Fruit fly (Drosophila melanogaster): ENCODE results near the gene CG6168.

The CG6168 gene

DNA sequence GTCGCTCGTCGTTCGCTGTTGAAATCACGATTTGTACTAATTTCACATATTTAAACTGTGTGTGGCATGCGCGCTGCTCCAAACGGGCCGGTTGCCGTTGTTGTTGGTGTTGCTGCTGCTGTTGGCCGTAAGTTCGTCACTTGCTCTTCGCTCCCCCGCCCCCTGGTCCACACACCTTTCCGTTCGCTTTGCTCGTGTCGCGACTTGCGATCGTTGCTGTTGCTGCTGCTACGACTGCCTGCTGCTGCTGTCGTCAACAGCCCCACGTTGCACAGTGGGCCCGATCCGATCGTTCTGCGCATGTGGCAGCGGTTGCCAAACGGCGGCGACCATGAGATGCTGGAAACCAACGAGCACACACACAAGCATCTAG lies 25.8 kb downstream of the CG6168 start, which contains the start of gene Dyro:
Dyro (minus strand) TSS at position 143 of the 373 bp plus-strand sequence.
- TF ChIP-seq usp (GFP tag; optimal IDR thresholded peaks at IDR 0.05), result no peak
- TF ChIP-seq pan (optimal IDR thresholded peaks at IDR 0.05), result no peak
- no peak for TF ChIP-seq psq (optimal IDR thresholded peaks at IDR 0.05)
- no peak for TF ChIP-seq CG8478 (optimal IDR thresholded peaks at IDR 0.05)
- TF ChIP-seq EcR (GFP tag; optimal IDR thresholded peaks at IDR 0.05), result no peak
- no peak for TF ChIP-seq Dll (optimal IDR thresholded peaks at IDR 0.05)

DNA sequence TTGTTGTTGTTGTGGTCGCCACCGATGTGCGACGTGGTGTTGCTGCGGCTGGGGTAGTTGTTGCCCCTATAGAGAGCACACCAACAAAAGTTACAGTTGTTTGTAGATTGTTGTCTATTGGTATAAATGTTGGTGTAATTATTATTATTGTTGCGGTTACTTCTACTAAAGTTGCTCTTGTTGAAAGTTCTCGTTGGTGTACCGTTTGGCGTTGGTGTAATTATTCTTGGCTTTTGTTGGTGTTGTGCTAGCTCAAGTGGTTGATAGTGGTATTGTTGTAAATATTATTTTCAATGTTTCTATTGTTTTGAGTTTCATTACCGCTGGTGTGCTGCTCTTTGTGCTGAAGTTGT lies 26.4 kb downstream of the CG6168 start:
- no peak for TF ChIP-seq EcR (GFP tag; optimal IDR thresholded peaks at IDR 0.05)

DNA sequence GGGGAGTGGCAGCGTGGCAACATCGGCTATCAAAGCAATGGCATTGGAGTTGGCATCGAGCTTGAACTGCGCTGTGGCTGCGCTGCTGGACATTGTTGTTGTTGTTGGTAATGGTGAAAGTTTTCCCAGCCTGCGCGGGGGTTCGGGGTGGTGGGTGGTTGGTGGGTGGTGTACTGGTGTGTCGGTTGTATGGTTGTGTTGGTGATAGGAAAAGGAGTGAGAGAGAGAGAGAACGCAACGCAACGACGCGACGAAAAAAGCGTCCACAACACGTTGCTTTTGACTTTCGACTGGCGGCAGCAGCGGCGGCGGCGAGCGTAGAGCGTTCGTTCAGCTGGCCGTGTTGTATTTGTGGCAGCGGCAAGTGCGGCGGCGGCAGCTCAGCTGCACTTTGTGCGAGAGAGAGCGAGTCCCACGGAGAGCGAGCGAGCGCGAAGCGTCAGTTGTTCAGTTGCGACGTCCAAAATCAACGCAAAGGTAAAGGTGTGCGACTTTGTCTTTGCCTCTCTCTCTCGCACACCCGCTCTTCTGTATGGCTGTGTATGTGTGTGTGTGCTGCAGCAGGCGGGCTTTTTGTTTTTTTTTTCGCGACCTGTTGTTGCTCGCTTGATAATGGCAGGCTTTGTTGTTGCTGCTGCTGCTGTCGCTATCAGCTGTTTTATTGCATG lies 26.9 kb downstream of the CG6168 start:
- TF ChIP-seq CG8478 (optimal IDR thresholded peaks at IDR 0.05) (no peak), Dll (optimal IDR thresholded peaks at IDR 0.05) (peak; percentile 95)

- TF ChIP-seq CG8478 (optimal IDR thresholded peaks at IDR 0.05), result no peak
- TF ChIP-seq pan (optimal IDR thresholded peaks at IDR 0.05), result no peak
- TF ChIP-seq usp (GFP tag; optimal IDR thresholded peaks at IDR 0.05), result no peak
- no peak for TF ChIP-seq EcR (GFP tag; optimal IDR thresholded peaks at IDR 0.05)
- TF ChIP-seq Dll (optimal IDR thresholded peaks at IDR 0.05), result no peak
- TF ChIP-seq psq (optimal IDR thresholded peaks at IDR 0.05), result no peak
Measured at dm6 chr3L:11293378-11293777, 28.1 kb downstream of the CG6168 start.

- no peak for TF ChIP-seq EcR (GFP tag; optimal IDR thresholded peaks at IDR 0.05)
Measured at dm6 chr3L:11292180-11292727, 29.3 kb downstream of the CG6168 start.

DNA sequence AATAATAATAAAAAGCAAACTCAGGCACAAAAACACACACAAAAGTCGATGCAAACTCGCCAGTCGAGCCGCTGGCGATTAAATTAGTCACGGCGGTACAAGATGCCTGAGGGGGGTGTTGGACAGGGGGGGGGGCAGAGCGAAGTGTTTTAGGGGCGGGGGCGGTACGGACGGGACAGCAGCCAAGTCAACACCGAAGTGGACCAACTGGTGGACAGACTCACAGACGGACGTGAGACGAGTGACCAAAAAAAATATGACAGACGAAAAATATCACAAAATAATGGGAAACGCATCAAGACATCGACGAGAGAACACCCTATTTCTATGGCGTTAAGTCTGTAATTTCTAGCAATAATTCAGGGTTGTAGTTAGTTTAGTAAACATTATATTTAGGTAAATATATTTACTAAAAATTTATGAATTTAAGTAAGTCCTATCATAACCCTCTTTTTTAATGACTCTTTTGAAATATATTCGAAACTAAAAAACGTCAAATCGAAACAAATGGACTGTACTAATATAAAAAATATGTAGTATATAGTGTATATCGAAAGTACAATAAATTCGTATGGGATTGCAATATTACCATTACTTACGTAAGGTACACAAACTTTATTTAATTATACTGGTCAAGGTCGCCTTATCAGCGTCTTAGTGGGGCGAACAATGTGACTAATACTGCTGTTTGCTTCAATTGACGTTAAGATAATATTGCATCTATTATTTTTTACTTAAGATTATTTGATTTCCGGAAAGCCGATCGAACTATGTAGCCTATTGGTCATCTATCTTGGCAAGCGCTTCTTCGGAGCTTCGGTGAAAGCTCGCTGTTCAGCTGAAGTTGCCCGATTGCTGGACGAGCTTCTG lies 30.0 kb downstream of the CG6168 start:
- no peak for TF ChIP-seq pan (optimal IDR thresholded peaks at IDR 0.05)

DNA sequence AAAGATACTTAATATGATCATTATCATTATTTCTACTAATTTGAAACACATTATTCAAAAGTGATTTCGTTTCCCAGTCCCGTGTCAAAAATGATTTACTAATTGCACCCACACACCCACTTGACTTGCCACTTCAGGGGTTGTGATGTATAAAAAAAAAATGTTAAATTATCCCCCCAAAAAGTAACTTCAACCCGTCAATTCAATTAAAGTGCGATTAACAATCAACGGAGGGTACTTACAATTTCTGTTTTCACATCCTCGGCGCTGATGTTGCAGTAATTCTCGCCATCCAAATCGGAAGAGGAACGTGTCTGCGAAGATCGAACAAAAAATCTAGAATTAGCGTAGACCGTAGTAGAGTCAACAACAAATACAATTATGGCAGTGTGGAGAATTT lies 30.7 kb downstream of the CG6168 start:
- no peak for TF ChIP-seq Dll (optimal IDR thresholded peaks at IDR 0.05)
- TF ChIP-seq CG8478 (optimal IDR thresholded peaks at IDR 0.05), result no peak
- TF ChIP-seq usp (GFP tag; optimal IDR thresholded peaks at IDR 0.05), result no peak
- no peak for TF ChIP-seq EcR (GFP tag; optimal IDR thresholded peaks at IDR 0.05)
- TF ChIP-seq psq (optimal IDR thresholded peaks at IDR 0.05), result no peak
- TF ChIP-seq pan (optimal IDR thresholded peaks at IDR 0.05), result no peak

DNA sequence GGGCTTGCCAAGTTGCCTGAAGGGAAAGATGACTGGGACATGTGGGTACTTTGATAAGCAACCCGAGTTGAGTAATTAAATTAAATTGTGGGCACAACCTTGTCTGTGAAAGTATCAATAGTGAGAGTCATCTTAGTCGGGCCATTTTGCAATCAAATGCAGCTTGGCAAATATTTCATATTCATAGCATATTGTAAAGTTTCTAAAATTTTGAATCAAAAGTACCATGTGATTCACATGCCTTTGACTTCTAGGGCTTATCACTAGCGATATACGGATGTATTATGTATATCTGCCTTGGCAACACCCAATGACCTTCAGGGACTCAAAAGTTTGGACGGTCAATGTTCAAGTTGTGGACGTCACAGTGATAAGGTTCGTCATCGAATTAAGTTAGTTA lies 31.3 kb downstream of the CG6168 start:
- TF ChIP-seq psq (optimal IDR thresholded peaks at IDR 0.05) (no peak), Dll (optimal IDR thresholded peaks at IDR 0.05) (no peak), pan (optimal IDR thresholded peaks at IDR 0.05) (no peak), EcR (GFP tag; optimal IDR thresholded peaks at IDR 0.05) (no peak), CG8478 (optimal IDR thresholded peaks at IDR 0.05) (no peak), usp (GFP tag; optimal IDR thresholded peaks at IDR 0.05) (no peak)

- TF ChIP-seq EcR (GFP tag; optimal IDR thresholded peaks at IDR 0.05) (no peak), Dll (optimal IDR thresholded peaks at IDR 0.05) (no peak), usp (GFP tag; optimal IDR thresholded peaks at IDR 0.05) (no peak), CG8478 (optimal IDR thresholded peaks at IDR 0.05) (no peak), psq (optimal IDR thresholded peaks at IDR 0.05) (no peak), pan (optimal IDR thresholded peaks at IDR 0.05) (no peak)
Measured at dm6 chr3L:11289130-11289716, 32.3 kb downstream of the CG6168 start.

DNA sequence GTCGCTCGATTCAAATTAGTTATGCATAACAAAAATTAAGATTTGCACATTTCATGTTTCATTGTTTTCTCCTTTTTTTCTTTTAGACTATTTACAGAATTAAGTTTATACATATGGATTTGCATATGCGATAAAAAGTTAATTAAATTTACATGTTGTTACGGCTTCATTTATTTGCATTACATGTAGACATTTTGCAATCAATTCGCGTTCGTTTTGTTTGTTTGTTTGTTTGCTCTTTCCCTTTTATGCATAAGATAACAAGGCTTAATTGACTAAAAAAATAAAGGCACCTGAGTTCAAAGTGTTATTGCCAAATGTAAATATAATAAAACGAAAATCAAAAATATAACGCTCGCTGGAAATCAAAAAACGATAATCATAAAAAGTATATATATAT lies 33.5 kb downstream of the CG6168 start:
- TF ChIP-seq CG8478 (optimal IDR thresholded peaks at IDR 0.05) (no peak), usp (GFP tag; optimal IDR thresholded peaks at IDR 0.05) (no peak), EcR (GFP tag; optimal IDR thresholded peaks at IDR 0.05) (no peak), pan (optimal IDR thresholded peaks at IDR 0.05) (no peak), psq (optimal IDR thresholded peaks at IDR 0.05) (no peak), Dll (optimal IDR thresholded peaks at IDR 0.05) (no peak)

DNA sequence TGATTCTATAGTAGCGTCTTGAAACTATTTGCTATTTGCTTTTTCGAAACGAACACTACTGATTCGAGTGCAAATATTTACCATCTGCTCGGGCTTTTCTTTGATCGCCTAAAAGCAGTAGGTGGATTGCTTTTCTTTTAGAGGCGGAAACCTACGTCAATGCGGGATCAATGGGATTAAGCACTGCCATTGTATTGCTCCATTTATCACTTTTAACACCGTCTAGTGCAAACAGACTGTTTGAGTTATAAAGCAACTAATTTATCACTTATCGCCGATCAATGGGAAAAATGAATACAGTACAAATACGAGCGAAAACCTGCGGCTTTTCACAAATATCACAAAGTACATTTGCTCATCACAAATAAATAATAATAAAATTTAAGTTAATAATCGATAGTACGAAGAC lies 34.9 kb downstream of the CG6168 start:
- TF ChIP-seq Dll (optimal IDR thresholded peaks at IDR 0.05) (no peak), psq (optimal IDR thresholded peaks at IDR 0.05) (no peak), CG8478 (optimal IDR thresholded peaks at IDR 0.05) (no peak)

DNA sequence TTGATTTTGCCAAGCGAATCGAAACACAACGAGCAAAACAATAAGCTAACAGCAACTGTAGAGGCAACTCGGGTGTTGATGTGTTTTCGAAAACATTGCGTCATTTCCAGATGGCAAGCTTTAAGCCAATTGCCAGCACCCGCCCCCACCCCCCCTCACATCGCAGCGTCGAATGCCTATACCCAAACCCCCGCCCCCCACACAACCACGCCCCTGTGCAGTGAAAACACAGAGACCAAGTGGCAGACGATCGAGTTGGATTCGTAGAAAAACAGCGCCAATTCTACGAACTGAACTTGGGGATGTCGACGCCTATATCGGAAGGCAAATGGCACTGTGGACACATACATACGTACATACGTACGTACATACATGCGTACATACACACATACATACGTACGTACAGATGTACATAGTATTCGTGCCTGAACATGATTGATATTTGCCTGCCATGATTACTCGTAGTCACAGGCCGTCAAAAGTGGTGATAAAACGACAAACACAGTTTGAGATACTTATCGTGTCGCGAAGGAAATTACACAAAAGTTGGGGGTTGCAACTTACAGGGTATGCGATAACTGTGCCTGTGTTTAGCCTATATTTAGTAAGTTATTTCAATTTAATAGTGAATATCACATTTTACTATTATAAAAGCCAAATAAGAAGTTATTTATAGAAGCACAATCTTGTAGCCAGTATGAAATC lies 35.8 kb downstream of the CG6168 start:
- TF ChIP-seq pan (optimal IDR thresholded peaks at IDR 0.05), result no peak
- TF ChIP-seq usp (GFP tag; optimal IDR thresholded peaks at IDR 0.05), result no peak
- no peak for TF ChIP-seq Dll (optimal IDR thresholded peaks at IDR 0.05)
- no peak for TF ChIP-seq CG8478 (optimal IDR thresholded peaks at IDR 0.05)
- TF ChIP-seq psq (optimal IDR thresholded peaks at IDR 0.05), result no peak
- no peak for TF ChIP-seq EcR (GFP tag; optimal IDR thresholded peaks at IDR 0.05)

Measured in whole organism.